Fruit fly (Drosophila melanogaster) whole organism, embryonic: ENCODE results near the gene CG7878.

Source experiments
- Asciz ChIP-seq: fragments of 200-800 bp; sonication (Bioruptor generic); optimal IDR thresholded peaks from 2 replicates; lab custom pipeline; 2017; ENCODE audit warnings: missing biosample characterization, mild to moderate bottlenecking, missing genetic modification characterization, missing genetic modification reagents
- Atf6 ChIP-seq: fragments of 200-800 bp; sonication (Bioruptor generic); IDR thresholded peaks from 2 replicates; pipeline ENCODE4 v1.3.6; 2022; ENCODE audit warnings: missing biosample characterization, missing genetic modification characterization
- Bteb2 ChIP-seq: fragments of 200-800 bp; sonication (Bioruptor generic); optimal IDR thresholded peaks from 2 replicates; lab custom pipeline; 2016; ENCODE audit warnings: missing biosample characterization, missing genetic modification characterization
- CG11085 ChIP-seq: fragments of 200-800 bp; sonication (Bioruptor generic); IDR thresholded peaks from 2 replicates; pipeline ENCODE4 v1.3.6; 2022; ENCODE audit warnings: missing biosample characterization, missing genetic modification characterization
- CG11247 ChIP-seq: fragments of 200-800 bp; sonication (Bioruptor generic); IDR thresholded peaks from 2 replicates; pipeline ENCODE4 v1.3.6; 2022; ENCODE audit warnings: missing biosample characterization, missing genetic modification characterization
- CG1529 ChIP-seq: fragments of 200-800 bp; sonication (Bioruptor generic); optimal IDR thresholded peaks from 3 replicates; lab custom pipeline; 2018; ENCODE audit warnings: missing biosample characterization, missing genetic modification characterization
- CG15601 ChIP-seq: fragments of 200-800 bp; sonication (Bioruptor generic); optimal IDR thresholded peaks from 3 replicates; lab custom pipeline; 2019; ENCODE audit warnings: missing biosample characterization, mild to moderate bottlenecking, missing genetic modification characterization, moderate library complexity
- CG17385 ChIP-seq: fragments of 200-800 bp; sonication (Bioruptor generic); optimal IDR thresholded peaks from 3 replicates; lab custom pipeline; 2018; ENCODE audit warnings: missing biosample characterization, mild to moderate bottlenecking, missing genetic modification characterization
- CG18476 ChIP-seq: fragments of 200-800 bp; sonication (Bioruptor generic); optimal IDR thresholded peaks from 2 replicates; lab custom pipeline; 2016; ENCODE audit warnings: missing biosample characterization, mild to moderate bottlenecking, missing genetic modification characterization
- CG2129 ChIP-seq: fragments of 200-800 bp; sonication (Bioruptor generic); IDR thresholded peaks from 2 replicates; pipeline ENCODE4 v1.3.6; 2022; ENCODE audit warnings: missing biosample characterization, missing genetic modification characterization; ENCODE audit not compliant: partially characterized antibody
- CG2712 ChIP-seq: fragments of 200-800 bp; optimal IDR thresholded peaks from 3 replicates; lab custom pipeline; 2019; ENCODE audit warnings: missing biosample characterization, mild to moderate bottlenecking, missing genetic modification characterization, moderate library complexity
- CG2875 ChIP-seq: fragments of 200-800 bp; sonication (Bioruptor generic); optimal IDR thresholded peaks from 2 replicates; lab custom pipeline; 2017; ENCODE audit warnings: missing biosample characterization, mild to moderate bottlenecking, missing genetic modification characterization, missing genetic modification reagents
- CG34224 ChIP-seq: fragments of 200-800 bp; sonication (Bioruptor generic); IDR thresholded peaks from 3 replicates; pipeline ENCODE4 v1.3.6; 2022; ENCODE audit warnings: missing biosample characterization, missing genetic modification characterization; ENCODE audit not compliant: partially characterized antibody
- CG4360 ChIP-seq: fragments of 200-800 bp; sonication (Bioruptor generic); IDR thresholded peaks from 2 replicates; pipeline ENCODE4 v1.3.6; 2022; ENCODE audit warnings: missing biosample characterization, missing genetic modification characterization
- CG6254 ChIP-seq: fragments of 200-800 bp; sonication (Bioruptor generic); optimal IDR thresholded peaks from 3 replicates; lab custom pipeline; 2017; ENCODE audit warnings: mild to moderate bottlenecking, missing biosample characterization, missing genetic modification reagents, missing genetic modification characterization
- CG6854 ChIP-seq: fragments of 200-800 bp; sonication (Bioruptor generic); optimal IDR thresholded peaks from 3 replicates; lab custom pipeline; 2017; ENCODE audit warnings: missing biosample characterization, mild to moderate bottlenecking, missing genetic modification characterization
- CG8089 ChIP-seq: fragments of 200-800 bp; sonication (Bioruptor generic); optimal IDR thresholded peaks from 3 replicates; lab custom pipeline; 2016; ENCODE audit warnings: missing biosample characterization, missing genetic modification characterization
- CG8281 ChIP-seq: fragments of 200-800 bp; sonication (Bioruptor generic); optimal IDR thresholded peaks from 2 replicates; lab custom pipeline; 2018; ENCODE audit warnings: missing biosample characterization, mild to moderate bottlenecking, missing genetic modification characterization, moderate library complexity
- CG9932 ChIP-seq: fragments of 200-800 bp; sonication (Bioruptor generic); IDR thresholded peaks from 2 replicates; pipeline ENCODE4 v1.3.6; 2022; ENCODE audit warnings: missing biosample characterization, missing genetic modification characterization
- CkIIα-i1 ChIP-seq: fragments of 200-800 bp; sonication (Bioruptor generic); IDR thresholded peaks from 2 replicates; pipeline ENCODE4 v1.3.6; 2022; ENCODE audit warnings: missing biosample characterization, missing genetic modification characterization
- Elba2 ChIP-seq: fragments of 200-800 bp; sonication (Bioruptor generic); optimal IDR thresholded peaks from 3 replicates; lab custom pipeline; 2016; ENCODE audit warnings: missing biosample characterization, missing genetic modification characterization
- GATAe ChIP-seq: fragments of 200-800 bp; sonication (Bioruptor generic); conservative IDR thresholded peaks from 2 replicates; pipeline ENCODE4 v1.3.6; 2022; ENCODE audit warnings: missing biosample characterization, missing genetic modification characterization
- HLH3B ChIP-seq: fragments of 200-800 bp; sonication (Bioruptor generic); IDR thresholded peaks from 2 replicates; pipeline ENCODE4 v1.3.6; 2022; ENCODE audit warnings: missing biosample characterization, missing genetic modification characterization
- HLH4C ChIP-seq: fragments of 200-800 bp; sonication (Bioruptor generic); IDR thresholded peaks from 3 replicates; pipeline ENCODE4 v1.3.6; 2022; ENCODE audit warnings: missing biosample characterization, missing genetic modification characterization; ENCODE audit not compliant: partially characterized antibody
- HmgZ ChIP-seq: fragments of 200-800 bp; sonication (Bioruptor generic); optimal IDR thresholded peaks from 2 replicates; lab custom pipeline; 2018; ENCODE audit warnings: missing biosample characterization, mild to moderate bottlenecking, missing genetic modification characterization
- Med ChIP-seq: fragments of 200-800 bp; sonication (Bioruptor generic); peaks from one replicate; lab custom pipeline; 2016; ENCODE audit warnings: missing biosample characterization, missing genetic modification characterization, mild to moderate bottlenecking, inconsistent platforms, moderate library complexity
- Poxn ChIP-seq: fragments of 200-800 bp; sonication (Bioruptor generic); IDR thresholded peaks from 2 replicates; pipeline ENCODE4 v1.3.6; 2022; ENCODE audit warnings: missing biosample characterization, missing genetic modification characterization
- Sox102F ChIP-seq: fragments of 200-800 bp; sonication (Bioruptor generic); optimal IDR thresholded peaks from 2 replicates; lab custom pipeline; 2018; ENCODE audit warnings: missing biosample characterization, mild to moderate bottlenecking, missing genetic modification characterization, moderate library complexity
- Stat92E ChIP-seq, 3 experiments: fragments of >200 bp in 2 of 3; fragments of 200-800 bp in 1 of 3; sonication (Bioruptor generic) in 1 of 3; optimal IDR thresholded peaks; 2 replicates each; lab custom pipeline; 2017 to 2019; ENCODE audit warnings: missing biosample characterization in 3 of 3, missing genetic modification characterization in 3 of 3, mild to moderate bottlenecking in 1 of 3, moderate library complexity in 1 of 3
- bigmax ChIP-seq: fragments of 200-800 bp; sonication (Bioruptor generic); optimal IDR thresholded peaks from 2 replicates; lab custom pipeline; 2018; ENCODE audit warnings: missing biosample characterization, mild to moderate bottlenecking, missing genetic modification characterization
- caup ChIP-seq: fragments of 200-800 bp; sonication (Bioruptor generic); optimal IDR thresholded peaks from 3 replicates; lab custom pipeline; 2017; ENCODE audit warnings: missing biosample characterization, mild to moderate bottlenecking, missing genetic modification characterization, moderate library complexity; ENCODE audit not compliant: severe bottlenecking
- chinmo ChIP-seq: fragments of 200-800 bp; sonication (Bioruptor generic); IDR thresholded peaks from 4 replicates; pipeline ENCODE4 v1.3.6; 2022; ENCODE audit warnings: missing biosample characterization, missing genetic modification characterization; ENCODE audit not compliant: partially characterized antibody
- en ChIP-seq: fragments of 200-800 bp; sonication (Bioruptor generic); optimal IDR thresholded peaks from 2 replicates; lab custom pipeline; 2016; ENCODE audit warnings: missing biosample characterization, missing genetic modification characterization
- hb ChIP-seq: fragments of 200-800 bp; sonication (Bioruptor generic); IDR thresholded peaks from 3 replicates; pipeline ENCODE4 v1.3.6; 2022; ENCODE audit warnings: missing biosample characterization, missing genetic modification characterization; ENCODE audit not compliant: partially characterized antibody
- hbn ChIP-seq: fragments of 200-800 bp; sonication (Bioruptor generic); IDR thresholded peaks from 2 replicates; pipeline ENCODE4 v1.3.6; 2022; ENCODE audit warnings: missing biosample characterization, missing genetic modification characterization; ENCODE audit not compliant: partially characterized antibody
- jumu ChIP-seq: fragments of 200-800 bp; sonication (Bioruptor generic); optimal IDR thresholded peaks from 3 replicates; lab custom pipeline; 2016; ENCODE audit warnings: missing biosample characterization, missing genetic modification characterization
- knrl ChIP-seq: fragments of 200-800 bp; sonication (Bioruptor generic); IDR thresholded peaks from 3 replicates; pipeline ENCODE4 v1.3.6; 2022; ENCODE audit warnings: missing biosample characterization, missing genetic modification characterization; ENCODE audit not compliant: partially characterized antibody
- lmd ChIP-seq: fragments of 200-800 bp; sonication (Bioruptor generic); IDR thresholded peaks from 2 replicates; pipeline ENCODE4 v1.3.6; 2022; ENCODE audit warnings: missing biosample characterization, missing genetic modification characterization
- nerfin-2 ChIP-seq: fragments of 200-800 bp; sonication (Bioruptor generic); IDR thresholded peaks from 2 replicates; pipeline ENCODE4 v1.3.6; 2022; ENCODE audit warnings: missing biosample characterization, missing genetic modification characterization; ENCODE audit not compliant: partially characterized antibody
- org-1 ChIP-seq: fragments of 200-800 bp; sonication (Bioruptor generic); optimal IDR thresholded peaks from 2 replicates; lab custom pipeline; 2017; ENCODE audit warnings: missing biosample characterization, missing genetic modification characterization
- pfk ChIP-seq: fragments of 200-800 bp; sonication (Bioruptor generic); optimal IDR thresholded peaks from 2 replicates; lab custom pipeline; 2018; ENCODE audit warnings: missing biosample characterization, mild to moderate bottlenecking, missing genetic modification characterization, moderate library complexity
- pita ChIP-seq: fragments of 200-800 bp; sonication (Bioruptor generic); optimal IDR thresholded peaks from 2 replicates; lab custom pipeline; 2017; ENCODE audit warnings: missing biosample characterization, mild to moderate bottlenecking, missing genetic modification characterization
- ranshi ChIP-seq: fragments of 200-800 bp; sonication (Bioruptor generic); IDR thresholded peaks from 2 replicates; pipeline ENCODE4 v1.3.6; 2022; ENCODE audit warnings: missing biosample characterization, missing genetic modification characterization
- run ChIP-seq: fragments of 200-800 bp; sonication (Bioruptor generic); optimal IDR thresholded peaks from 3 replicates; lab custom pipeline; 2018; ENCODE audit warnings: missing biosample characterization, mild to moderate bottlenecking, missing genetic modification characterization
- sens ChIP-seq: fragments of 200-800 bp; sonication (Bioruptor generic); peaks from one replicate; lab custom pipeline; 2016; ENCODE audit warnings: missing biosample characterization, missing genetic modification characterization
- tgo ChIP-seq: fragments of 200-800 bp; sonication (Bioruptor generic); IDR thresholded peaks from 3 replicates; pipeline ENCODE4 v1.3.6; 2022; ENCODE audit warnings: missing biosample characterization, missing genetic modification characterization
- trem ChIP-seq: fragments of 200-800 bp; optimal IDR thresholded peaks from 3 replicates; lab custom pipeline; 2019; ENCODE audit warnings: missing biosample characterization, mild to moderate bottlenecking, missing genetic modification characterization, moderate library complexity
- zf30C ChIP-seq: fragments of 200-800 bp; sonication (Bioruptor generic); optimal IDR thresholded peaks from 3 replicates; lab custom pipeline; 2018; ENCODE audit warnings: missing biosample characterization, mild to moderate bottlenecking, missing genetic modification characterization
- zfh1 ChIP-seq: fragments of 200-800 bp; sonication (Bioruptor generic); IDR thresholded peaks from 3 replicates; pipeline ENCODE4 v1.3.6; 2022; ENCODE audit warnings: missing biosample characterization, missing genetic modification characterization
- zfh2 ChIP-seq: fragments of 200-800 bp; sonication (Bioruptor generic); optimal IDR thresholded peaks from 2 replicates; lab custom pipeline; 2016; ENCODE audit warnings: missing biosample characterization, missing genetic modification characterization

The CG7878 gene

DNA sequence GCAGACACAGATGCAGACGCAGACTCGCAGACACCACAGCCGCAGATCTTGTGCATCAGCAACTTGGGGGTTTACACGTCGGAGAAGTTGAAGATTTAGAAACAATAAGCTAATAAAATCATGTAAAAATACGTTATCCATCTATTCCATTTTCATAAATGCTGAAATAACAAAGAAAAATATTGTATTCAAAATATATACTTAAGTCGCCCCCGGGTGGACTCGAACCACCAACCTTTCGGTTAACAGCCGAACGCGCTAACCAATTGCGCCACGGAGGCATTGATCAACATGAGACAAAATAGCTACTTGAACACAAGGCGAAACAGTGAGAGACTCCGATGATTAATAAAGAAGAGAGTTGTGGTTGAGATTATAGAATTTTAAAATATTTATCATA, 16.8 kb downstream of the CG7878 start (continued):
- TF ChIP-seq pfk (GFP tag; lab: Kevin White, UChicago), result no peak
- no peak for TF ChIP-seq CG9932 (GFP tag; lab: Robert Waterston, UW)
- no peak for TF ChIP-seq CG2712 (tag; lab: Kevin White, UChicago)
- TF ChIP-seq CG4360 (GFP tag; lab: Robert Waterston, UW), result no peak
- TF ChIP-seq chinmo (GFP tag; lab: Robert Waterston, UW), result peak; percentile 50; the same call in 1 of the 4 replicates
- TF ChIP-seq CG11247 (GFP tag; lab: Robert Waterston, UW), result no peak
- no peak for TF ChIP-seq CG18476 (GFP tag; lab: Kevin White, UChicago)
- 0 out of 2 replicates have a peak, but pooled peaks have one; percentile 18 for TF ChIP-seq CG2129
- TF ChIP-seq CG15601 (tag; lab: Kevin White, UChicago), result no peak
- TF ChIP-seq CG6254 (GFP tag; lab: Kevin White, UChicago), result no peak
- TF ChIP-seq org-1 (GFP tag; lab: Kevin White, UChicago), result no peak
- peak; percentile 57; the same call in 2 of the 3 replicates for TF ChIP-seq knrl
- no peak for TF ChIP-seq HLH3B (GFP tag; lab: Robert Waterston, UW)
- TF ChIP-seq Stat92E (GFP tag; optimal IDR thresholded peaks at IDR 0.05; lab: Kevin White, UChicago), result peak in 1 of 3 experiments; percentile 66
- no peak for TF ChIP-seq run
- no peak for TF ChIP-seq zfh2 (GFP tag; lab: Kevin White, UChicago)
- no peak for TF ChIP-seq GATAe (GFP tag; lab: Robert Waterston, UW)
- no peak for TF ChIP-seq zf30C
- TF ChIP-seq en (GFP tag; lab: Kevin White, UChicago), result no peak
- TF ChIP-seq jumu (GFP tag; lab: Kevin White, UChicago), result no peak
- no peak for TF ChIP-seq HmgZ
- TF ChIP-seq Asciz (GFP tag; lab: Kevin White, UChicago), result no peak
- peak; percentile 74 for TF ChIP-seq nerfin-2 (GFP tag; lab: Robert Waterston, UW)
- no peak for TF ChIP-seq lmd (GFP tag; lab: Robert Waterston, UW)
- TF ChIP-seq ranshi, result no peak; the same call in 1 of the 2 replicates
- TF ChIP-seq CG1529 (GFP tag; lab: Kevin White, UChicago), result no peak
- no peak for TF ChIP-seq CG11085
- TF ChIP-seq CkIIα-i1 (GFP tag; lab: Robert Waterston, UW), result no peak
- TF ChIP-seq Sox102F, result no peak
- 0 out of 3 replicates have a peak, but pooled peaks have one; percentile 32 for TF ChIP-seq zfh1 (GFP tag; lab: Robert Waterston, UW)
- no peak for TF ChIP-seq CG8281 (tag; lab: Kevin White, UChicago)
- peak; percentile 56 for TF ChIP-seq HLH4C (GFP tag; lab: Robert Waterston, UW)
- no peak for TF ChIP-seq Bteb2 (GFP tag; lab: Kevin White, UChicago)
- TF ChIP-seq tgo (GFP tag; lab: Robert Waterston, UW), result no peak
- 0 out of 3 replicates have a peak, but pooled peaks have one; percentile 46 for TF ChIP-seq hb (GFP tag; lab: Robert Waterston, UW)
- TF ChIP-seq hbn (GFP tag; lab: Robert Waterston, UW), result peak; percentile 35
- TF ChIP-seq CG17385, result no peak
- TF ChIP-seq pita (GFP tag; lab: Kevin White, UChicago), result no peak
- no peak for TF ChIP-seq bigmax
- TF ChIP-seq trem (tag; lab: Kevin White, UChicago), result no peak
- peak; percentile 77 for TF ChIP-seq sens (GFP tag; lab: Kevin White, UChicago)
- peak; percentile 21; the same call in 1 of the 3 replicates for TF ChIP-seq CG34224 (GFP tag; lab: Robert Waterston, UW)
- TF ChIP-seq Atf6 (GFP tag; lab: Robert Waterston, UW), result no peak
- no peak for TF ChIP-seq caup (GFP tag; lab: Kevin White, UChicago)
- TF ChIP-seq Med (GFP tag; lab: Kevin White, UChicago), result peak; percentile 70
- TF ChIP-seq Elba2 (GFP tag; lab: Kevin White, UChicago), result no peak
- TF ChIP-seq CG8089 (GFP tag; lab: Kevin White, UChicago), result no peak
- no peak for TF ChIP-seq Poxn (GFP tag; lab: Robert Waterston, UW)
- no peak for TF ChIP-seq CG6854 (GFP tag; lab: Kevin White, UChicago)
- no peak for TF ChIP-seq CG2875
